Comparison of ENCODE assay signal across 4 worm cellular contexts in the genomic region with DNA sequence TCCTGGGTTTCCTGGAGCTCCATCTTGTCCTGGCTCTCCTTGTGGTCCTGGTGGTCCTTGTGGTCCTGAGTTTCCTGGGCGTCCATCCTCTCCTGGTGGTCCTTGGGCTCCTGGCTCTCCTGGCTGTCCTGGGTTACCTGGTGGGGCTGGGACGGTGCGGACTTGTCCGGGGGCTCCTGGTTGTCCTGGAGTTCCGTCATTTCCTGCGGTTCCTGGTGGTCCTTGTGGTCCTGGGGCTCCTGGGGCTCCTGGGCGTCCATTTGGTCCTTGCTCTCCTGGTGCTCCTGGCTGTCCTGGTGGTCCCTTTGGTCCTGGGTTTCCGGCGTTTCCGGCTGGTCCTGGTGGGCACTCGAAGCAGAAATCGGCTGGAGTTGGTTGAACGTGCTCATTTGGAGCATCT.
TF ChIP-seq lines count a peak whose summit lies in the region.

No protein-coding gene starts in this region.

TF ChIP-seq in whole organism, L4 larva, 104 proteins besides CTCF, POLR2A, EP300 and RAD21:
- TF ChIP-seq madf-5 (GFP tag; IDR thresholded peaks at IDR 0.05; lab: Robert Waterston, UW) = 0 out of 4 replicates have a peak, but pooled peaks of 1 of the 2 experiments have one; percentile 49
- peak; percentile 98 for TF ChIP-seq set-16 (GFP tag; IDR thresholded peaks at IDR 0.05; lab: Robert Waterston, UW)
- TF ChIP-seq T26A8.4 (GFP tag; IDR thresholded peaks at IDR 0.05; lab: Robert Waterston, UW) = 0 out of 2 replicates have a peak, but pooled peaks have one; percentile 17
- TF ChIP-seq Y48G9A.11 (GFP tag; IDR thresholded peaks at IDR 0.05; lab: Robert Waterston, UW) = 0 out of 2 replicates have a peak, but pooled peaks have one; percentile 13
- 0 out of 2 replicates have a peak, but pooled peaks have one; percentile 24 for TF ChIP-seq F26F4.8 (GFP tag; conservative IDR thresholded peaks at IDR 0.05; lab: Robert Waterston, UW)

TF ChIP-seq in whole organism, early embryonic, 17 proteins besides CTCF, POLR2A, EP300 and RAD21:
- 0 out of 2 replicates have a peak, but pooled peaks have one; percentile 24 for TF ChIP-seq sea-1 (GFP tag; conservative IDR thresholded peaks at IDR 0.05; lab: Robert Waterston, UW)

TF ChIP-seq in whole organism, midembryonic, 9 proteins besides CTCF, POLR2A, EP300 and RAD21:
- TF ChIP-seq ref-1 (GFP tag; conservative IDR thresholded peaks at IDR 0.05; lab: Robert Waterston, UW) (0 out of 2 replicates have a peak, but pooled peaks have one; percentile 9), tab-1 (GFP tag; IDR thresholded peaks at IDR 0.05; lab: Robert Waterston, UW) (0 out of 2 replicates have a peak, but pooled peaks have one; percentile 60)

TF ChIP-seq in whole organism, young adult, 124 proteins besides CTCF, POLR2A, EP300 and RAD21:
- peak; percentile 86 for TF ChIP-seq zfh-2 (GFP tag; conservative IDR thresholded peaks at IDR 0.05; lab: Robert Waterston, UW)
- TF ChIP-seq egrh-3 (GFP tag; IDR thresholded peaks at IDR 0.05; lab: Robert Waterston, UW) = peak; percentile 92
- peak; percentile 37; the same call in 1 of the 2 replicates for TF ChIP-seq lin-26 (GFP tag; IDR thresholded peaks at IDR 0.05; lab: Robert Waterston, UW)
- TF ChIP-seq ztf-25 (GFP tag; IDR thresholded peaks at IDR 0.05; lab: Robert Waterston, UW) = 0 out of 2 replicates have a peak, but pooled peaks have one; percentile 52
